Worm (Caenorhabditis elegans) whole organism, early embryonic: Measurements from ENCODE around the gene srt-52.

Source experiments
- B0310.2 ChIP-seq: sonication (generic microtip); optimal IDR thresholded peaks from 2 replicates; lab custom pipeline; 2016; ENCODE audit warnings: mild to moderate bottlenecking, missing genetic modification characterization, missing compliant biosample characterization
- ama-1 ChIP-seq: fragments of 150-350 bp; optimal IDR thresholded peaks from 2 replicates; lab custom pipeline; 2014

DNA sequence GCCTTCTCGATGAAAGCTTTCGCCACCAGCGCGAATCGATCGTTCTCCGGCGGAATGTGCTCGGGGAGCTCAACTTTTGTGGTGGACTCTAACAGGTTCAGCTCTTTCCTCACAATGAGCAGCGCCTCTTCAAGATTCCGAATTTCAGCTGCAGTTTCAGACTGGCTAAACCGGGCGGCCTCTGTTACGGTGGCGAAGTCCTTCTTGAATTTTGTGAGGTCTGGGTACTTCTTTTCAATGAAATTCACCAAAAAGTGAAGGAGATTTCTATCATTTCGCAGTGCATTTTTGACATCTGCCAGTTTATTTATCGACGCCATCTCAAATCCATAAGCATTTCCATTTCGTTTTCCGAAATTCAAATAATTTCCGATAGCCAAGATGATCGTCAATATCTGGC lies 10.7 kb upstream of the srt-52 start:
- TF ChIP-seq B0310.2 (tag; lab: Kevin White, UChicago): no peak
- no peak for TF ChIP-seq ama-1 (lab: Kevin White, UChicago)
